Worm (Caenorhabditis elegans) whole organism, L3 larva: ENCODE data around the gene Y116F11B.9.

Source experiments
- aly-2 ChIP-seq: fragments of 150-350 bp; optimal IDR thresholded peaks from 2 replicates; lab custom pipeline; 2014; ENCODE audit warnings: missing biosample characterization, missing genetic modification characterization
- ama-1 ChIP-seq: fragments of 150-350 bp; optimal IDR thresholded peaks from 2 replicates; lab custom pipeline; 2018
- ceh-82 ChIP-seq: fragments of 150-350 bp; optimal IDR thresholded peaks from 2 replicates; lab custom pipeline; 2014; ENCODE audit warnings: missing biosample characterization, missing genetic modification characterization
- egl-5 ChIP-seq: fragments of 150-350 bp; optimal IDR thresholded peaks from 2 replicates; lab custom pipeline; 2017; ENCODE audit warnings: missing biosample characterization, missing genetic modification reagents, missing genetic modification characterization, inconsistent platforms
- elt-1 ChIP-seq: fragments of 150-350 bp; optimal IDR thresholded peaks from 2 replicates; lab custom pipeline; 2014; ENCODE audit warnings: missing biosample characterization, missing genetic modification characterization
- nfya-1 ChIP-seq: sonication (generic microtip); optimal IDR thresholded peaks from 2 replicates; lab custom pipeline; 2017; ENCODE audit warnings: missing genetic modification characterization, mild to moderate bottlenecking, missing compliant biosample characterization, antibody characterized with exemption, moderate library complexity; ENCODE audit not compliant: insufficient read depth
- nhr-23 ChIP-seq: fragments of 150-350 bp; optimal IDR thresholded peaks from 2 replicates; lab custom pipeline; 2014; ENCODE audit warnings: missing biosample characterization, missing genetic modification reagents, missing genetic modification characterization
- nhr-237 ChIP-seq: fragments of 150-350 bp; optimal IDR thresholded peaks from 2 replicates; lab custom pipeline; 2014; ENCODE audit warnings: missing biosample characterization, missing genetic modification characterization
- nhr-77 ChIP-seq: fragments of 150-350 bp; optimal IDR thresholded peaks from 2 replicates; lab custom pipeline; 2014; ENCODE audit warnings: missing biosample characterization, missing genetic modification characterization
- snpc-4 ChIP-seq: fragments of 150-350 bp; optimal IDR thresholded peaks from 2 replicates; lab custom pipeline; 2014; ENCODE audit warnings: missing biosample characterization, missing genetic modification characterization
- tbx-2 ChIP-seq: sonication (generic microtip); optimal IDR thresholded peaks from 2 replicates; lab custom pipeline; 2016; ENCODE audit warnings: mild to moderate bottlenecking, missing genetic modification characterization, missing compliant biosample characterization

- TF ChIP-seq nhr-77 (tag; lab: Kevin White, UChicago) (no peak), elt-1 (tag; lab: Kevin White, UChicago) (no peak), nhr-237 (tag; lab: Kevin White, UChicago) (no peak), nfya-1 (tag; lab: Kevin White, UChicago) (no peak), ceh-82 (no peak), tbx-2 (tag; lab: Kevin White, UChicago) (no peak), aly-2 (no peak), snpc-4 (no peak), ama-1 (lab: Kevin White, UChicago) (no peak), nhr-23 (tag; lab: Kevin White, UChicago) (no peak), egl-5 (tag; lab: Kevin White, UChicago) (no peak)
Measured at ce11 chrV:19904790-19905189, 37.0 kb upstream of the Y116F11B.9 start.
